Worm (Caenorhabditis elegans) whole organism, L3 larva: Measurements from ENCODE around the gene B0272.3.

Experiments used
- ZK546.5 ChIP-seq: sonication (generic microtip); optimal IDR thresholded peaks from 2 replicates; lab custom pipeline; 2017; ENCODE audit warnings: missing biosample characterization, missing genetic modification characterization
- ama-1 ChIP-seq: fragments of 150-350 bp; optimal IDR thresholded peaks from 2 replicates; lab custom pipeline; 2018
- ceh-9 ChIP-seq: sonication (generic microtip); optimal IDR thresholded peaks from 2 replicates; lab custom pipeline; 2018; ENCODE audit warnings: missing biosample characterization, missing genetic modification characterization
- daf-12 ChIP-seq: fragments of 150-350 bp; optimal IDR thresholded peaks from 2 replicates; lab custom pipeline; 2014; ENCODE audit warnings: missing biosample characterization, missing genetic modification reagents, missing genetic modification characterization
- egl-27 ChIP-seq: sonication (generic microtip); optimal IDR thresholded peaks from 4 replicates; lab custom pipeline; 2017; ENCODE audit warnings: missing biosample characterization, missing genetic modification reagents, missing genetic modification characterization
- elt-1 ChIP-seq: fragments of 150-350 bp; optimal IDR thresholded peaks from 2 replicates; lab custom pipeline; 2014; ENCODE audit warnings: missing biosample characterization, missing genetic modification characterization
- elt-2 ChIP-seq: sonication (generic microtip); optimal IDR thresholded peaks from 2 replicates; lab custom pipeline; 2016; ENCODE audit warnings: missing genetic modification reagents, mild to moderate bottlenecking, missing genetic modification characterization, missing compliant biosample characterization
- elt-3 ChIP-seq, 3 experiments: fragments of 150-350 bp in 1 of 3; sonication (generic microtip) in 2 of 3; optimal IDR thresholded peaks; 2 replicates in 2 of 3; 4 replicates in 1 of 3; lab custom pipeline; 2014 to 2017; ENCODE audit warnings: missing biosample characterization in 3 of 3, missing genetic modification characterization in 3 of 3
- fos-1 ChIP-seq: fragments of 150-350 bp; optimal IDR thresholded peaks from 2 replicates; lab custom pipeline; 2014; ENCODE audit warnings: missing biosample characterization, missing genetic modification characterization
- hmg-11 ChIP-seq: sonication (generic microtip); optimal IDR thresholded peaks from 2 replicates; lab custom pipeline; 2016; ENCODE audit warnings: missing genetic modification characterization, missing compliant biosample characterization
- jun-1 ChIP-seq: fragments of 150-350 bp; optimal IDR thresholded peaks from 2 replicates; lab custom pipeline; 2014; ENCODE audit warnings: missing biosample characterization, missing genetic modification reagents, missing genetic modification characterization
- lsy-12 ChIP-seq: sonication (generic microtip); optimal IDR thresholded peaks from 2 replicates; lab custom pipeline; 2016; ENCODE audit warnings: mild to moderate bottlenecking, missing genetic modification characterization, missing compliant biosample characterization
- mdl-1 ChIP-seq: fragments of 150-350 bp; optimal IDR thresholded peaks from 2 replicates; lab custom pipeline; 2014; ENCODE audit warnings: missing biosample characterization, missing genetic modification characterization
- mml-1 ChIP-seq: fragments of 150-350 bp; sonication (generic microtip); optimal IDR thresholded peaks from 3 replicates; lab custom pipeline; 2014; ENCODE audit warnings: missing biosample characterization, missing genetic modification characterization
- nhr-12 ChIP-seq: fragments of 150-350 bp; optimal IDR thresholded peaks from 2 replicates; lab custom pipeline; 2014; ENCODE audit warnings: missing biosample characterization, missing genetic modification characterization
- nhr-23 ChIP-seq: fragments of 150-350 bp; optimal IDR thresholded peaks from 2 replicates; lab custom pipeline; 2014; ENCODE audit warnings: missing biosample characterization, missing genetic modification reagents, missing genetic modification characterization
- nhr-237 ChIP-seq: fragments of 150-350 bp; optimal IDR thresholded peaks from 2 replicates; lab custom pipeline; 2014; ENCODE audit warnings: missing biosample characterization, missing genetic modification characterization
- nhr-25 ChIP-seq: sonication (generic microtip); optimal IDR thresholded peaks from 2 replicates; lab custom pipeline; 2017; ENCODE audit warnings: missing biosample characterization, missing genetic modification characterization
- nhr-43 ChIP-seq: sonication (generic microtip); optimal IDR thresholded peaks from 2 replicates; lab custom pipeline; 2016; ENCODE audit warnings: mild to moderate bottlenecking, missing genetic modification characterization, missing compliant biosample characterization; ENCODE audit not compliant: poor library complexity, severe bottlenecking
- nhr-67 ChIP-seq: fragments of 150-350 bp; optimal IDR thresholded peaks from 2 replicates; lab custom pipeline; 2014; ENCODE audit warnings: missing biosample characterization, missing genetic modification characterization
- nhr-76 ChIP-seq: fragments of 150-350 bp; sonication (generic microtip); optimal IDR thresholded peaks from 5 replicates; lab custom pipeline; 2014; ENCODE audit warnings: missing biosample characterization, missing genetic modification characterization
- nhr-77 ChIP-seq: fragments of 150-350 bp; optimal IDR thresholded peaks from 2 replicates; lab custom pipeline; 2014; ENCODE audit warnings: missing biosample characterization, missing genetic modification characterization
- pha-4 ChIP-seq: fragments of 150-350 bp; optimal IDR thresholded peaks from 2 replicates; lab custom pipeline; 2014; ENCODE audit warnings: missing biosample characterization, missing genetic modification reagents, missing genetic modification characterization
- pqm-1 ChIP-seq: fragments of 150-350 bp; optimal IDR thresholded peaks from 2 replicates; lab custom pipeline; 2017; ENCODE audit warnings: missing biosample characterization, missing genetic modification characterization, inconsistent platforms
- sea-2 ChIP-seq: fragments of 150-350 bp; sonication (generic microtip); optimal IDR thresholded peaks from 4 replicates; lab custom pipeline; 2014; ENCODE audit warnings: missing biosample characterization, missing genetic modification reagents, missing genetic modification characterization
- skn-1 ChIP-seq: fragments of 150-350 bp; optimal IDR thresholded peaks from 2 replicates; lab custom pipeline; 2014; ENCODE audit warnings: missing biosample characterization, missing genetic modification characterization
- snpc-4 ChIP-seq: fragments of 150-350 bp; optimal IDR thresholded peaks from 2 replicates; lab custom pipeline; 2014; ENCODE audit warnings: missing biosample characterization, missing genetic modification characterization
- unc-39 ChIP-seq: sonication (generic microtip); optimal IDR thresholded peaks from 4 replicates; lab custom pipeline; 2017; ENCODE audit warnings: missing biosample characterization, missing genetic modification characterization
- unc-62 ChIP-seq: fragments of 150-350 bp; sonication (generic microtip); optimal IDR thresholded peaks from 4 replicates; lab custom pipeline; 2014; ENCODE audit warnings: missing biosample characterization, missing genetic modification reagents, missing genetic modification characterization
- zag-1 ChIP-seq: fragments of 150-350 bp; optimal IDR thresholded peaks from 2 replicates; lab custom pipeline; 2014; ENCODE audit warnings: missing biosample characterization, missing genetic modification characterization
- ztf-11 ChIP-seq: fragments of 150-350 bp; optimal IDR thresholded peaks from 2 replicates; lab custom pipeline; 2014; ENCODE audit warnings: missing biosample characterization, missing genetic modification characterization

The B0272.3 gene

DNA sequence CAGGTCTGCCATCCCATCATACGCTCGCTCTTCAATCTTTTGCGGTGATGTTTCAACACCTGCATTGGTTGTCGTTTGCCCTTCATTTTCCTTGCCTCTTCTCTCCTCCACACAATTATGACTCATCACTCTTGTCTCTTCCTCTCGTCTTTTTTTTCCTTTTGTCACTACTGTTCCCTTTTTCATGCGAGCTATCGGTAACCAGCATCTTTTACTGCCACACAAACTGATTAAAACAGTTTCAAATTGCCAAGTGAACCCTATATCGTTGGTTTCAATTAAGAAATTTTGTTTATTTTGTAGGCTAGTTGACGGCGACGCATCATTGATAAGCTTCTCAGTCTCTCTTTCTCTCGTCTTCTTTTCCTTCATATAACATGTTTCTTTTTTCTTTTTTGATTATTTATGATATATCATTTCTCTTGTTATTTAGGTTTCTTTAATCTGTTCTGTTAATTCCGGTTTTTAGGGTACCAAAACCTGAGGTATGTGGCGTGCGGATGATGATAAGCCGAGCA, 15.0 kb downstream of the B0272.3 start, which contains the start of gene ZK899.1:
Gene ZK899.1, plus strand, starts transcription at position 468 of the 518 bp plus-strand sequence.
- TF ChIP-seq nhr-237 (tag; lab: Kevin White, UChicago) (no peak), unc-62 (GFP tag; lab: Kevin White, UChicago) (no peak), elt-3 (tag; optimal IDR thresholded peaks at IDR 0.05; lab: Kevin White, UChicago) (no peak), elt-2 (tag; lab: Kevin White, UChicago) (peak; percentile 91), nhr-76 (tag; lab: Kevin White, UChicago) (no peak), fos-1 (tag; lab: Kevin White, UChicago) (peak; percentile 51), ztf-11 (tag; lab: Kevin White, UChicago) (no peak), sea-2 (no peak), pha-4 (tag; lab: Kevin White, UChicago) (no peak), nhr-25 (tag; lab: Kevin White, UChicago) (no peak), nhr-77 (tag; lab: Kevin White, UChicago) (no peak), nhr-43 (no peak), nhr-67 (tag; lab: Kevin White, UChicago) (no peak), unc-39 (tag; lab: Kevin White, UChicago) (no peak), ceh-9 (tag; lab: Kevin White, UChicago) (no peak), jun-1 (peak; percentile 82), zag-1 (no peak), daf-12 (tag; lab: Kevin White, UChicago) (no peak), pqm-1 (tag; lab: Kevin White, UChicago) (peak; percentile 54)

DNA sequence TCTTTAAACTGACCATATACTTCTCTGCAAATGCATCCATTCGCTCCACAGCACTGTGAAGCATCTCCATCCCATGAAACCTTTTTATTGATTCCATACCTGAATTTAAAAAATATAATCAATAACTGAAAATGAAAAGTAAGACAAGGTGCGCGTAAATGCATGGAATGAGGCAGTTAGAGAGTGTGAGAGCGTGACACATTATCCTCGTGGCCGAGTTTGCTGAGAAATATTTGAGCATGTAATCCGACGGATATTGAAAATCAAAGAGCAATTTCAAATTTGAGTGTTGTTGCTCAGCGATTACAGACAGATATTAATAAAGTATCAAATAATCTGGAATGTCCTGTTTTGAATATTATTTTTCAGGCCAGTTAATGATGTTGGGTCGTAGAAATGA, 18.1 kb downstream of the B0272.3 start, which contains the start of gene ZK899.7:
Gene ZK899.7, minus strand, starts transcription at position 101 of the 400 bp plus-strand sequence.
- TF ChIP-seq nhr-25 (tag; lab: Kevin White, UChicago) (no peak), ama-1 (no peak), nhr-12 (tag; lab: Kevin White, UChicago) (no peak), lsy-12 (tag; lab: Kevin White, UChicago) (no peak), daf-12 (tag; lab: Kevin White, UChicago) (no peak), mdl-1 (tag; lab: Kevin White, UChicago) (no peak), hmg-11 (no peak), nhr-23 (no peak), egl-27 (tag; lab: Kevin White, UChicago) (no peak)

DNA sequence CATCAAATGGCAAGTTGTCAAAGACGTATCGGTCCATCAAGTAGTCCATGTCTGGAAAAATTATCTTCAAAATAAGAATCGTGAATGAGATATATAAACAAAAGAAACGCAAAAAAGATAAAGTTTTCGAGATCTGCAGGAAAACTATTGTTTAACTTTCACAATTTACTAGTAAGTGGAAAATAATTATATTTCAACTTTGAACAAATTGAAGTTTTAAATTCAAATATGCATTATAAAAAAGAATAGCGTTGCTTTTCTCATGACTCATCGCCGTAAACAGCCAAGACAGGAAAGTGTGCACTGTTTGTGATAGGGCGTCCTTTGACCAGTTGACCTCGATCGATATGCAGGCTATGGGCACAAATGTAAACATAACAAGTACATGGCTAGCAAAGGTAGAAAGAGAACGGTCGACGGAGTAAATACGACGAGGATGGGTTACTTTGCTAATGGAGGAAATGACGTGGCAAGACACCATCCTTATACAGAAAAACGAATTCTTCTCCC, 20.8 kb downstream of the B0272.3 start, which contains the start of gene ZK899.2:
Gene ZK899.2, minus strand, starts transcription at position 51 of the 510 bp plus-strand sequence.
- TF ChIP-seq pha-4 (tag; lab: Kevin White, UChicago) (peak; percentile 91), snpc-4 (tag; lab: Kevin White, UChicago) (no peak)

DNA sequence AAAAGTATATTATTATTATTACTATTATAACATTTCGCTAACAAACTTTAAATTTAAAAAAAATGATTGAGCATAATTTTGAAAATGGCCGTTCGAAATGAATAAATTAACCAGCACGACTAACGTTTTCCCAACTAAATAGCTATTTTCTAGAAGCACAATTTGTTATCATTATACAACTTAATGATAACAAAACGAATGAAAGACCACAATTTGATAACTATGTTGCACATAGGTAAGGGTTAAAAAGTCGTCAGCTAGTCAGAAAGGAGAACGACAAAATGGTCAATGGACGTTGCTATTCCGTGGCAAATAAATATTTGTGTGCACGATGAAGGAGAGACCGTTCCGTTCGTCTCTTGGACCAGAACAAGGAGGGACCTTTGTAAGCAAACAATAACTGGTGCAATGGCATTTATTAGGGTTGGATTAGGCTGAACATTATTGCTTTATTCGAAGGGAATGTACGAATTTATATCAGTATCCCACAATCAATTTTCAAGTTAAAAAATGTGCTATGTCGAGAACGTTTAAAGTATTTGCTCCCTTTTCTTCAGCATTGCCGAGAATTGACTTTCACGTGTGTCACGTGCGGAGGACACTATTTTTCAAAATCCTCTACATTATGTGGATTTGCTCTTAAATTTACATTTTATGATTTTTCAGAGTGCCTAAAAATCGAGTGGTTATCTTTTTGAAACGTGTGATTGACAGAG, 21.4 kb downstream of the B0272.3 start, which contains the start of gene ZK899.3:
Gene ZK899.3, plus strand, starts transcription at position 666 of the 716 bp plus-strand sequence.
- TF ChIP-seq nhr-25 (tag; lab: Kevin White, UChicago) (no peak), zag-1 (no peak), pqm-1 (tag; lab: Kevin White, UChicago) (peak; percentile 52), elt-2 (tag; lab: Kevin White, UChicago) (peak; percentile 63)
- TF ChIP-seq, all 47 proteins: peak for 2

DNA sequence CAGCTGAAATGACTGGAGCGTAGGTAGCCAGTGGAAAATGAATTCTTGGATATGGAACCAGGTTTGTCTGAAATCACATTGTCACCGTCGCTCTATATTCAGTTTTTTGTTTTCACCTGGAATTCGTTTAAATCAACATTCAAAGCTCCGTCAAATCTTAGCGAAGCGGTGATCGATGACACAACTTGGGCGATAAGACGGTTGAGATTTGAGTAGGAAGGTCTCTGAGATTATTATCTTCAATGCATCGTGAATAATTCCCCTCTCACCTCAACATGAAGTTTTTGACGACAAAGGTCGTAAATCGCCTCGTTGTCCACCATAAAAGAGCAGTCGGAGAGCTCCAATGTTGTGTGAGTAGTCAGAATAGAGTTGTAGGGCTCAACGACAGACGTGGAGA, 25.3 kb downstream of the B0272.3 start:
- peak; percentile 81 for TF ChIP-seq elt-1 (tag; lab: Kevin White, UChicago)
- TF ChIP-seq nhr-25 (tag; lab: Kevin White, UChicago) = peak; percentile 32
- no peak for TF ChIP-seq ZK546.5 (tag; lab: Kevin White, UChicago)
- TF ChIP-seq mml-1 = no peak

DNA sequence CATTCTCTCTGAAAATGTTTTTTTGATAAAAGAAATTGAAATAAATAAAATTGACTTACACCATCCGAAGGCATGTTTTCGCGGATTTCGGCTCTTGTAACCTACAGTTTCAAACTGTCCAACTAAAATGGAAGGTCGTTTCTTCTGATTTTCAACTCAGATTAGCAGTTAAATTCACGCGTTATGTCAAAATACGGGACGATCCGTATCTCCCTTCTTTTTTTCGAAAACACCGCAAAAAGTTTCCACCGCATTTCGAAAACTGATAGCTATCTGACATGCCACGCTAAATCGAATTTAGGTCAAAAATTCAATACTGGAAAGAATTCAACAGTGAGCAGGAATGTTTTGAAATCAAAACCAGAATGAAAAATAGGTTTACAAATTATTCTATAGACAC, 26.9 kb downstream of the B0272.3 start, which contains the start of gene tba-8:
Gene tba-8, minus strand, starts transcription at position 207 of the 400 bp plus-strand sequence.
- TF ChIP-seq nhr-23 (peak; percentile 9), mdl-1 (tag; lab: Kevin White, UChicago) (no peak), skn-1 (tag; lab: Kevin White, UChicago) (no peak), elt-1 (tag; lab: Kevin White, UChicago) (peak; percentile 61), nhr-67 (tag; lab: Kevin White, UChicago) (no peak)
